Fruit fly (Drosophila melanogaster) whole organism, embryonic: Measurements from ENCODE around the gene CG17572.
A peak's percentile ranks its signal among the peaks of the same experiment; 100 is the strongest.

Source experiments
- ATbp ChIP-seq: fragments of 200-800 bp; sonication (Bioruptor generic); optimal IDR thresholded peaks from 2 replicates; lab custom pipeline; 2017; ENCODE audit warnings: missing biosample characterization, mild to moderate bottlenecking, missing genetic modification characterization, missing genetic modification reagents
- Awh ChIP-seq: fragments of 200-800 bp; sonication (Bioruptor generic); IDR thresholded peaks from 2 replicates; pipeline ENCODE4, ENCODE4 v1.3.6; 2022; ENCODE audit warnings: missing biosample characterization, missing genetic modification characterization
- C15 ChIP-seq: fragments of 200-800 bp; sonication (Bioruptor generic); IDR thresholded peaks from 3 replicates; pipeline ENCODE4 v1.3.6; 2022; ENCODE audit warnings: missing biosample characterization, missing genetic modification characterization
- CG11696 ChIP-seq: fragments of 200-800 bp; sonication (Bioruptor generic); IDR thresholded peaks from 2 replicates; pipeline ENCODE4 v1.3.6; 2022; ENCODE audit warnings: missing biosample characterization, missing genetic modification characterization
- CG11723 ChIP-seq: fragments of 200-800 bp; sonication (Bioruptor generic); optimal IDR thresholded peaks from 2 replicates; lab custom pipeline; 2017; ENCODE audit warnings: missing biosample characterization, mild to moderate bottlenecking, missing genetic modification characterization
- CG12299 ChIP-seq: fragments of 200-800 bp; sonication (Bioruptor generic); optimal IDR thresholded peaks from 2 replicates; lab custom pipeline; 2018; ENCODE audit warnings: missing biosample characterization, mild to moderate bottlenecking, missing genetic modification characterization
- CG12391 ChIP-seq: fragments of 200-800 bp; sonication (Bioruptor generic); optimal IDR thresholded peaks from 3 replicates; lab custom pipeline; 2018; ENCODE audit warnings: missing biosample characterization, mild to moderate bottlenecking, missing genetic modification characterization, moderate library complexity
- CG14014 ChIP-seq: fragments of 200-800 bp; sonication (Bioruptor generic); IDR thresholded peaks from 2 replicates; pipeline ENCODE4 v1.3.6; 2022; ENCODE audit warnings: missing biosample characterization, missing genetic modification characterization
- CG15073 ChIP-seq: fragments of 200-800 bp; sonication (Bioruptor generic); optimal IDR thresholded peaks from 2 replicates; lab custom pipeline; 2016; ENCODE audit warnings: missing biosample characterization, missing genetic modification characterization
- CG1529 ChIP-seq: fragments of 200-800 bp; sonication (Bioruptor generic); optimal IDR thresholded peaks from 3 replicates; lab custom pipeline; 2018; ENCODE audit warnings: missing biosample characterization, missing genetic modification characterization
- CG1832 ChIP-seq: fragments of 200-800 bp; sonication (Bioruptor generic); optimal IDR thresholded peaks from 2 replicates; lab custom pipeline; 2017; ENCODE audit warnings: missing biosample characterization, mild to moderate bottlenecking, missing genetic modification characterization, inconsistent platforms
- CG18764 ChIP-seq: fragments of 200-800 bp; sonication (Bioruptor generic); optimal IDR thresholded peaks from 3 replicates; lab custom pipeline; 2016; ENCODE audit warnings: missing biosample characterization, missing genetic modification characterization
- CG2116 ChIP-seq: fragments of 200-800 bp; sonication (Bioruptor generic); optimal IDR thresholded peaks from 3 replicates; lab custom pipeline; 2018; ENCODE audit warnings: missing biosample characterization, mild to moderate bottlenecking, missing genetic modification characterization
- CG30403 ChIP-seq: fragments of 200-800 bp; sonication (Bioruptor generic); optimal IDR thresholded peaks from 3 replicates; lab custom pipeline; 2016; ENCODE audit warnings: missing biosample characterization, missing genetic modification characterization
- CG33213 ChIP-seq: fragments of 200-800 bp; sonication (Bioruptor generic); optimal IDR thresholded peaks from 3 replicates; lab custom pipeline; 2016; ENCODE audit warnings: missing biosample characterization, missing genetic modification characterization
- CG4820 ChIP-seq: fragments of 200-800 bp; sonication (Bioruptor generic); optimal IDR thresholded peaks from 3 replicates; lab custom pipeline; 2016; ENCODE audit warnings: missing biosample characterization, missing genetic modification characterization
- CG6175 ChIP-seq: fragments of 200-800 bp; sonication (Bioruptor generic); IDR thresholded peaks from 3 replicates; pipeline ENCODE4 v1.3.6; 2022; ENCODE audit warnings: missing biosample characterization, missing genetic modification characterization
- CG6765 ChIP-seq: fragments of 200-800 bp; sonication (Bioruptor generic); optimal IDR thresholded peaks from 3 replicates; lab custom pipeline; 2017; ENCODE audit warnings: missing biosample characterization, mild to moderate bottlenecking, missing genetic modification characterization
- CG6791 ChIP-seq: fragments of 200-800 bp; sonication (Bioruptor generic); IDR thresholded peaks from 3 replicates; pipeline ENCODE4 v1.3.6; 2022; ENCODE audit warnings: missing biosample characterization, missing genetic modification characterization; ENCODE audit not compliant: partially characterized antibody
- CG7963 ChIP-seq: fragments of 200-800 bp; sonication (Bioruptor generic); IDR thresholded peaks from 3 replicates; pipeline ENCODE4 v1.3.6; 2022; ENCODE audit warnings: missing biosample characterization, missing genetic modification characterization; ENCODE audit not compliant: partially characterized antibody
- CG8290 ChIP-seq, 3 experiments: fragments of 200-800 bp; sonication (Bioruptor generic); optimal IDR thresholded peaks; 2 replicates each; lab custom pipeline; 2016 to 2019; ENCODE audit warnings: missing biosample characterization in 3 of 3, missing genetic modification characterization in 3 of 3, mild to moderate bottlenecking in 2 of 3, moderate library complexity in 1 of 3
- CG8359 ChIP-seq: fragments of 200-800 bp; sonication (Bioruptor generic); optimal IDR thresholded peaks from 2 replicates; lab custom pipeline; 2017; ENCODE audit warnings: missing biosample characterization, mild to moderate bottlenecking, missing genetic modification characterization, borderline replicate concordance
- CHES-1-like ChIP-seq: fragments of 200-800 bp; sonication (Bioruptor generic); optimal IDR thresholded peaks from 2 replicates; lab custom pipeline; 2016; ENCODE audit warnings: missing biosample characterization, missing genetic modification characterization
- Dll ChIP-seq: fragments of 200-800 bp; sonication (Bioruptor generic); IDR thresholded peaks from 4 replicates; pipeline ENCODE4 v1.3.6; 2022; ENCODE audit warnings: missing biosample characterization, missing genetic modification characterization; ENCODE audit not compliant: partially characterized antibody
- Hr3 ChIP-seq: fragments of 200-800 bp; sonication (Bioruptor generic); optimal IDR thresholded peaks from 3 replicates; lab custom pipeline; 2016; ENCODE audit warnings: missing biosample characterization, missing genetic modification characterization
- Med ChIP-seq: fragments of 200-800 bp; sonication (Bioruptor generic); peaks from one replicate; lab custom pipeline; 2016; ENCODE audit warnings: missing biosample characterization, missing genetic modification characterization, mild to moderate bottlenecking, inconsistent platforms, moderate library complexity
- Opbp ChIP-seq: fragments of 200-800 bp; sonication (Bioruptor generic); IDR thresholded peaks from 3 replicates; pipeline ENCODE4 v1.3.6; 2022; ENCODE audit warnings: missing biosample characterization, missing genetic modification characterization; ENCODE audit not compliant: partially characterized antibody
- Optix ChIP-seq: fragments of 200-800 bp; sonication (Bioruptor generic); IDR thresholded peaks from 3 replicates; pipeline ENCODE4 v1.3.6; 2022; ENCODE audit warnings: missing biosample characterization, missing genetic modification characterization
- Pdp1 ChIP-seq, 2 experiments: fragments of 200-800 bp; sonication (Bioruptor generic); optimal IDR thresholded peaks; 3 replicates each; lab custom pipeline; 2016; ENCODE audit warnings: missing biosample characterization in 2 of 2, missing genetic modification characterization in 2 of 2, mild to moderate bottlenecking in 1 of 2, moderate library complexity in 1 of 2
- Scr ChIP-seq: fragments of 200-800 bp; sonication (Bioruptor generic); IDR thresholded peaks from 2 replicates; pipeline ENCODE4 v1.3.6; 2022; ENCODE audit warnings: missing biosample characterization, missing genetic modification characterization; ENCODE audit not compliant: partially characterized antibody
- abd-A ChIP-seq: fragments of 200-800 bp; sonication (Bioruptor generic); optimal IDR thresholded peaks from 3 replicates; lab custom pipeline; 2019; ENCODE audit warnings: missing biosample characterization, mild to moderate bottlenecking, missing genetic modification characterization, moderate library complexity
- ac ChIP-seq: fragments of 200-800 bp; sonication (Bioruptor generic); optimal IDR thresholded peaks from 3 replicates; lab custom pipeline; 2017; ENCODE audit warnings: missing biosample characterization, mild to moderate bottlenecking, missing genetic modification characterization
- amos ChIP-seq: fragments of 200-800 bp; sonication (Bioruptor generic); IDR thresholded peaks from 2 replicates; pipeline ENCODE4 v1.3.6; 2022; ENCODE audit warnings: missing biosample characterization, missing genetic modification characterization; ENCODE audit not compliant: partially characterized antibody
- bbx ChIP-seq: fragments of 200-800 bp; sonication (Bioruptor generic); IDR thresholded peaks from 2 replicates; pipeline ENCODE4 v1.3.6; 2022; ENCODE audit warnings: missing biosample characterization, missing genetic modification characterization; ENCODE audit not compliant: partially characterized antibody
- gfzf ChIP-seq: fragments of 200-800 bp; sonication (Bioruptor generic); optimal IDR thresholded peaks from 2 replicates; lab custom pipeline; 2016; ENCODE audit warnings: missing biosample characterization, mild to moderate bottlenecking, missing genetic modification characterization, moderate library complexity
- gsb-n ChIP-seq: fragments of 200-800 bp; sonication (Bioruptor generic); optimal IDR thresholded peaks from 3 replicates; lab custom pipeline; 2018; ENCODE audit warnings: missing biosample characterization, mild to moderate bottlenecking, missing genetic modification characterization
- lola ChIP-seq, 3 experiments: fragments of >200 bp in 2 of 3; fragments of 200-800 bp in 1 of 3; sonication (Bioruptor generic) in 1 of 3; optimal IDR thresholded peaks; 2 replicates each; lab custom pipeline; 2017 to 2019; ENCODE audit warnings: missing biosample characterization in 3 of 3, missing genetic modification characterization in 3 of 3, mild to moderate bottlenecking in 1 of 3, moderate library complexity in 1 of 3
- pnt ChIP-seq: fragments of 200-800 bp; sonication (Bioruptor generic); optimal IDR thresholded peaks from 3 replicates; lab custom pipeline; 2016; ENCODE audit warnings: missing biosample characterization, missing genetic modification characterization
- ranshi ChIP-seq: fragments of 200-800 bp; sonication (Bioruptor generic); IDR thresholded peaks from 2 replicates; pipeline ENCODE4 v1.3.6; 2022; ENCODE audit warnings: missing biosample characterization, missing genetic modification characterization
- sc ChIP-seq, 3 experiments: fragments of >200 bp in 2 of 3; fragments of 200-800 bp in 1 of 3; sonication (Bioruptor generic) in 1 of 3; optimal IDR thresholded peaks; 2 replicates in 2 of 3; 3 replicates in 1 of 3; lab custom pipeline; 2017; ENCODE audit warnings: mild to moderate bottlenecking in 1 of 3, missing biosample characterization in 1 of 3, missing genetic modification characterization in 1 of 3, missing genetic modification reagents in 1 of 3
- sqz ChIP-seq: fragments of 200-800 bp; sonication (Bioruptor generic); optimal IDR thresholded peaks from 3 replicates; lab custom pipeline; 2018; ENCODE audit warnings: missing biosample characterization, mild to moderate bottlenecking, missing genetic modification characterization
- tin ChIP-seq: fragments of 200-800 bp; sonication (Bioruptor generic); optimal IDR thresholded peaks from 3 replicates; lab custom pipeline; 2016; ENCODE audit warnings: missing biosample characterization, missing genetic modification characterization
- wdn ChIP-seq: fragments of 200-800 bp; sonication (Bioruptor generic); IDR thresholded peaks from 2 replicates; pipeline ENCODE4 v1.3.6; 2022; ENCODE audit warnings: missing biosample characterization, missing genetic modification characterization
- zfh1 ChIP-seq: fragments of 200-800 bp; sonication (Bioruptor generic); IDR thresholded peaks from 3 replicates; pipeline ENCODE4 v1.3.6; 2022; ENCODE audit warnings: missing biosample characterization, missing genetic modification characterization

CG17572 gene

dm6 chr2L:19022221-19022516, 51.8 kb downstream of the CG17572 start, which contains the start of gene CG15172:
CG15172 (plus strand) TSS chr2L:19022417.
- TF ChIP-seq CG30403 (GFP tag; lab: Kevin White, UChicago) (no peak), Pdp1 (GFP tag; optimal IDR thresholded peaks at IDR 0.05; lab: Kevin White, UChicago) (peak in 1 of 2 experiments; percentile 78)

DNA sequence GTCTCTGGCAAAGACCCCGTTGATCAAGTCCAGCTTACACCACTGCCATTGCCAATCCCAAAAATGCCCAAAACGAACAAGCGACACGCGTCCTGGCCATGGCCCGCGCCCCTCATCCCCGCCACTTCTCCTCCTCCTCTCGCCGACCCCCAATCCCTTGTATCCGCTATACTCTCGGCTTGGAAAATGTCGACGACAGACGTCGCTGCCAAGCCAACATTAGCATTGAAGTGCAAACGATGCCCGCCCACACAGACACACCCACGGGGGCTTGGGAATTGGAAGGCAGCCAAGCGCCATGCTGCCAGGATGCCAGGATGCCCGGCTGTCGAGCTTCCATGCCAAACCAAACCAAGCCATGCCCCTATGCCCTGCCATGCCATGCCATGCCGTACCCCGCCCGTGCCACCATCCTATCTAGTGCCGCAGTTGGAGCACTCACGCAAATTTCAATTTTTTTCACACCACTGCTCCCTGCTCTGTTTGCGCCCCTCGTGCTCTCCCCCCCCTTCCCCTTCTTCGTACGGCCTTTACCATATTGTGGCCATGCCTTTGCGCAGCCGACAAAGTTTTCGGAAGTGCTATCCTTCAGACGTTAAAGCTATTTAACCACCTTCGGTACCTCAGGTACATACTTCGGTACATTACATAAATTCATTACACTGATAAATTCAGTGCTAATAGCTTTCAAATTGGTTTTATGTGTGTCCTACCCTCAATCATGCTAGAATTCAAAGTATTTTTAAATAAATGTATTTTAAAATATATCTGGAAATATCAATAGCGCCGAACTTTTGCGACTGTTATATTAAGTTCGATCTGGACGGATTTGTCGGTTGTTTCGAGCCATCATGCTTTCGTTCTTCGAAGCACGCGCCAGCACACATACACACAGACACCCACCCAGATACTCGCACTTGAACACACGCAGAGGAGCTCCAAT, 52.4 kb downstream of the CG17572 start:
- TF ChIP-seq Opbp (GFP tag; lab: Robert Waterston, UW) (no peak), CG8359 (peak; percentile 28), CHES-1-like (peak; percentile 35), CG6175 (no peak), Awh (GFP tag; lab: Robert Waterston, UW) (0 out of 2 replicates have a peak, but pooled peaks have one; percentile 34), wdn (GFP tag; lab: Robert Waterston, UW) (peak; percentile 47; the same call in 1 of the 2 replicates), amos (0 out of 2 replicates have a peak, but pooled peaks have one; percentile 23), sqz (GFP tag; lab: Kevin White, UChicago) (peak; percentile 67), C15 (GFP tag; lab: Robert Waterston, UW) (no peak), CG33213 (GFP tag; lab: Kevin White, UChicago) (no peak), gfzf (no peak), Hr3 (GFP tag; lab: Kevin White, UChicago) (peak; percentile 68), sc (optimal IDR thresholded peaks at IDR 0.05; lab: Kevin White, UChicago) (no peak), sc (GFP tag; optimal IDR thresholded peaks at IDR 0.05; lab: Kevin White, UChicago) (peak; percentile 80), CG11696 (no peak), CG12299 (tag; lab: Kevin White, UChicago) (peak; percentile 84), tin (GFP tag; lab: Kevin White, UChicago) (peak; percentile 62), CG4820 (GFP tag; lab: Kevin White, UChicago) (peak; percentile 61), CG11723 (GFP tag; lab: Kevin White, UChicago) (peak; percentile 55), CG7963 (GFP tag; lab: Robert Waterston, UW) (no peak), CG6765 (GFP tag; lab: Kevin White, UChicago) (peak; percentile 23), lola (GFP tag; optimal IDR thresholded peaks at IDR 0.05; lab: Kevin White, UChicago) (peak in 1 of 3 experiments; percentile 76), CG8290 (GFP tag; optimal IDR thresholded peaks at IDR 0.05; lab: Kevin White, UChicago) (peak; percentile 25), CG8290 (tag; optimal IDR thresholded peaks at IDR 0.05; lab: Kevin White, UChicago) (no peak), Med (peak; percentile 73), bbx (GFP tag; lab: Robert Waterston, UW) (no peak), Dll (GFP tag; lab: Robert Waterston, UW) (no peak), pnt (GFP tag; lab: Kevin White, UChicago) (peak; percentile 5), Scr (GFP tag; lab: Robert Waterston, UW) (no peak), CG2116 (GFP tag; lab: Kevin White, UChicago) (peak; percentile 29), ac (GFP tag; lab: Kevin White, UChicago) (no peak), ranshi (GFP tag; lab: Robert Waterston, UW) (peak; percentile 52; the same call in 1 of the 2 replicates), gsb-n (tag; lab: Kevin White, UChicago) (peak; percentile 65), CG1529 (GFP tag; lab: Kevin White, UChicago) (peak; percentile 85), CG14014 (GFP tag; lab: Robert Waterston, UW) (peak; percentile 76), CG6791 (GFP tag; lab: Robert Waterston, UW) (no peak), ATbp (peak; percentile 82), abd-A (tag; lab: Kevin White, UChicago) (peak; percentile 94), zfh1 (peak; percentile 88), CG15073 (GFP tag; lab: Kevin White, UChicago) (peak; percentile 4), CG18764 (GFP tag; lab: Kevin White, UChicago) (peak; percentile 34), CG12391 (tag; lab: Kevin White, UChicago) (peak; percentile 86), Optix (GFP tag; lab: Robert Waterston, UW) (no peak), CG1832 (GFP tag; lab: Kevin White, UChicago) (no peak)
